Worm (Caenorhabditis elegans) whole organism, L1 larva: Measurements from ENCODE around the gene T23B12.6.

Experiments used
- ceh-8 ChIP-seq: fragments of 200-800 bp; sonication (Bioruptor generic); optimal IDR thresholded peaks from 2 replicates; lab custom pipeline; 2018; ENCODE audit warnings: mild to moderate bottlenecking, missing genetic modification characterization, moderate library complexity, missing compliant biosample characterization
- ceh-82 ChIP-seq, 3 experiments: fragments of 150-350 bp in 1 of 3; sonication (generic microtip) in 2 of 3; optimal IDR thresholded peaks; 2 replicates each; lab custom pipeline; 2014 to 2017; ENCODE audit warnings: missing biosample characterization in 3 of 3, missing genetic modification characterization in 3 of 3
- ceh-90 ChIP-seq: sonication (generic microtip); optimal IDR thresholded peaks from 2 replicates; lab custom pipeline; 2016; ENCODE audit warnings: missing genetic modification characterization, missing compliant biosample characterization
- ces-1 ChIP-seq: fragments of 150-350 bp; optimal IDR thresholded peaks from 2 replicates; lab custom pipeline; 2014; ENCODE audit warnings: missing biosample characterization, missing genetic modification reagents, missing genetic modification characterization
- elt-2 ChIP-seq: sonication (generic microtip); optimal IDR thresholded peaks from 2 replicates; lab custom pipeline; 2016; ENCODE audit warnings: missing genetic modification characterization, mild to moderate bottlenecking, inconsistent platforms, missing compliant biosample characterization, missing genetic modification reagents
- lin-39 ChIP-seq: fragments of 150-350 bp; optimal IDR thresholded peaks from 2 replicates; lab custom pipeline; 2014; ENCODE audit warnings: missing biosample characterization, missing genetic modification reagents, missing genetic modification characterization
- mdl-1 ChIP-seq, 2 experiments: fragments of 150-350 bp; optimal IDR thresholded peaks; 2 replicates each; lab custom pipeline; 2014 to 2017; ENCODE audit warnings: missing biosample characterization in 2 of 2, missing genetic modification characterization in 2 of 2, inconsistent platforms in 1 of 2
- mep-1 ChIP-seq: fragments of 150-350 bp; optimal IDR thresholded peaks from 2 replicates; lab custom pipeline; 2014; ENCODE audit warnings: missing biosample characterization, missing genetic modification characterization
- nhr-237 ChIP-seq: fragments of 150-350 bp; optimal IDR thresholded peaks from 2 replicates; lab custom pipeline; 2014; ENCODE audit warnings: missing biosample characterization, missing genetic modification characterization
- nhr-76 ChIP-seq: sonication (generic microtip); optimal IDR thresholded peaks from 2 replicates; lab custom pipeline; 2017; ENCODE audit warnings: missing biosample characterization, missing genetic modification characterization
- pag-3 ChIP-seq: sonication (generic microtip); optimal IDR thresholded peaks from 2 replicates; lab custom pipeline; 2017; ENCODE audit warnings: missing genetic modification characterization, mild to moderate bottlenecking, missing compliant biosample characterization, antibody characterized with exemption, borderline replicate concordance; ENCODE audit not compliant: insufficient read depth
- snpc-4 ChIP-seq: fragments of 150-350 bp; optimal IDR thresholded peaks from 2 replicates; lab custom pipeline; 2014; ENCODE audit warnings: missing biosample characterization, missing genetic modification characterization
- zag-1 ChIP-seq: fragments of 150-350 bp; optimal IDR thresholded peaks from 2 replicates; lab custom pipeline; 2014; ENCODE audit warnings: missing biosample characterization, missing genetic modification characterization

DNA sequence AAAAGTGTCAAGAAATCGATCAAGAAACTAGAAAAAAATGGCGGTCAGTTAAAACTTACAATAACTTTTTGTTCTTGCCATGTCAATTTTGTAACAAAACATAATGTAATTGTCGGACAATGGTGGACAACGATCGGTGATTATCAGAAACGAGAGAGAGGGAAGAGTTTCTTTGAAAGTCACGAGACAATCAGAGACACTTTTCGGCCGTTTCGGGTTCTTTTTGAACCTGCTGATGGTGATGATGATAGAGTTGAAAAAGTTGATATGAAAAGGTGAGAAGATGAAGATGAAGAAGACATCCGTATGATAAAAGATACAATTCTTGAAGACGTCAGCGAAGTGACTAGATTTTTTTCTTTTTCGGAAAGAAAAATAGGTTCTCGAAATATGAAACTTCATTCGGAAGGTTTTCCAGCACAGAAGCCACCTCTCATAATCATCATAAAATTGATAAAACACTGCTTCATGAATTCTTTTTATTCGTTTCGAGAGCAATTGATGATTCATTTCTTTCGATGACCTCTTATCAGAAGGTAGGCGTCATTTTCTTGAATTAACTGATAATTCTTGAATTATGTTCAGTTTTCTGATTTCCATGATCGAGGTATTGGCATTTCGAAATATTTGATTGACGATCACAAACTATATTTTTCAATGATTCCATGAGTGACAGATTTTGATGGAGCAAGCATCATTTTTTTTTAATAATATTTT, 33.3 kb downstream of the T23B12.6 start:
- no peak for TF ChIP-seq nhr-76 (tag; lab: Kevin White, UChicago)
- TF ChIP-seq snpc-4 (tag; lab: Kevin White, UChicago): no peak
- TF ChIP-seq ceh-90: no peak
- no peak for TF ChIP-seq lin-39 (tag; lab: Kevin White, UChicago)
- peak; percentile 51 for TF ChIP-seq elt-2 (tag; lab: Kevin White, UChicago)
- no peak for TF ChIP-seq zag-1 (tag; lab: Kevin White, UChicago)
- no peak for TF ChIP-seq pag-3 (tag; lab: Kevin White, UChicago)
- no peak for TF ChIP-seq ces-1 (GFP tag; lab: Kevin White, UChicago)
- peak in 1 of 2 experiments; percentile 4 for TF ChIP-seq mdl-1 (tag; optimal IDR thresholded peaks at IDR 0.05; lab: Kevin White, UChicago)
- no peak for TF ChIP-seq ceh-8 (GFP tag; lab: Kevin White, UChicago)
- TF ChIP-seq ceh-82 (tag; optimal IDR thresholded peaks at IDR 0.05; lab: Kevin White, UChicago): no peak
- no peak for TF ChIP-seq nhr-237
- TF ChIP-seq mep-1 (tag; lab: Kevin White, UChicago): no peak
